Worm (Caenorhabditis elegans) whole organism, L1 larva: ENCODE results near the gene smg-3.

Experiments
- C04F5.9 ChIP-seq: sonication (generic microtip); optimal IDR thresholded peaks from 2 replicates; lab custom pipeline; 2016; ENCODE audit warnings: missing genetic modification characterization, missing compliant biosample characterization
- C16A3.4 ChIP-seq: fragments of 150-350 bp; optimal IDR thresholded peaks from 2 replicates; lab custom pipeline; 2014; ENCODE audit warnings: missing biosample characterization, missing genetic modification characterization
- aha-1 ChIP-seq: fragments of 150-350 bp; optimal IDR thresholded peaks from 2 replicates; lab custom pipeline; 2014; ENCODE audit warnings: missing biosample characterization, missing genetic modification characterization
- alr-1 ChIP-seq: fragments of 200-800 bp; sonication (Bioruptor generic); optimal IDR thresholded peaks from 2 replicates; lab custom pipeline; 2018; ENCODE audit warnings: borderline replicate concordance, mild to moderate bottlenecking, missing genetic modification characterization, missing compliant biosample characterization
- blmp-1 ChIP-seq: fragments of 150-350 bp; optimal IDR thresholded peaks from 2 replicates; lab custom pipeline; 2014; ENCODE audit warnings: missing biosample characterization, missing genetic modification characterization
- ceh-8 ChIP-seq: fragments of 200-800 bp; sonication (Bioruptor generic); optimal IDR thresholded peaks from 2 replicates; lab custom pipeline; 2018; ENCODE audit warnings: mild to moderate bottlenecking, missing genetic modification characterization, moderate library complexity, missing compliant biosample characterization
- efl-1 ChIP-seq, 4 experiments: fragments of 150-350 bp; optimal IDR thresholded peaks in 3 of 4; peaks in 1 of 4; 1 replicate in 1 of 4; 2 replicates in 3 of 4; lab custom pipeline; 2014; ENCODE audit warnings: missing biosample characterization in 2 of 4, missing genetic modification characterization in 2 of 4, missing genetic modification reagents in 2 of 4
- egl-13 ChIP-seq: sonication (generic microtip); optimal IDR thresholded peaks from 2 replicates; lab custom pipeline; 2016; ENCODE audit warnings: missing genotype, missing genetic modification reagents, missing genetic modification characterization, missing compliant biosample characterization
- egl-27 ChIP-seq, 2 experiments: fragments of 150-350 bp in 1 of 2; sonication (generic microtip); optimal IDR thresholded peaks; 3 replicates each; lab custom pipeline; 2017 to 2018; ENCODE audit warnings: missing biosample characterization in 2 of 2, missing genetic modification characterization in 2 of 2, missing genetic modification reagents in 2 of 2
- elt-2 ChIP-seq: sonication (generic microtip); optimal IDR thresholded peaks from 2 replicates; lab custom pipeline; 2016; ENCODE audit warnings: missing genetic modification characterization, mild to moderate bottlenecking, inconsistent platforms, missing compliant biosample characterization, missing genetic modification reagents
- fkh-4 ChIP-seq: sonication (generic microtip); optimal IDR thresholded peaks from 2 replicates; lab custom pipeline; 2016; ENCODE audit warnings: missing compliant biosample characterization, missing genetic modification characterization, borderline replicate concordance
- fkh-8 ChIP-seq: sonication (generic microtip); optimal IDR thresholded peaks from 2 replicates; lab custom pipeline; 2016; ENCODE audit warnings: mild to moderate bottlenecking, missing genetic modification characterization, missing compliant biosample characterization
- jun-1 ChIP-seq: fragments of 150-350 bp; optimal IDR thresholded peaks from 2 replicates; lab custom pipeline; 2014; ENCODE audit warnings: missing biosample characterization, missing genetic modification reagents, missing genetic modification characterization
- lin-14 ChIP-seq: fragments of 200-800 bp; sonication (Bioruptor generic); optimal IDR thresholded peaks from 2 replicates; lab custom pipeline; 2018; ENCODE audit warnings: mild to moderate bottlenecking, missing genetic modification characterization, moderate library complexity, missing compliant biosample characterization
- lin-39 ChIP-seq: fragments of 150-350 bp; optimal IDR thresholded peaks from 2 replicates; lab custom pipeline; 2014; ENCODE audit warnings: missing biosample characterization, missing genetic modification reagents, missing genetic modification characterization
- mab-9 ChIP-seq: fragments of 200-800 bp; sonication (Bioruptor generic); IDR thresholded peaks from 2 replicates; pipeline ENCODE4 v1.3.6; 2022; ENCODE audit warnings: missing genetic modification reagents, missing genetic modification characterization, missing compliant biosample characterization
- mdl-1 ChIP-seq, 2 experiments: fragments of 150-350 bp; optimal IDR thresholded peaks; 2 replicates each; lab custom pipeline; 2014 to 2017; ENCODE audit warnings: missing biosample characterization in 2 of 2, missing genetic modification characterization in 2 of 2, inconsistent platforms in 1 of 2
- mep-1 ChIP-seq: fragments of 150-350 bp; optimal IDR thresholded peaks from 2 replicates; lab custom pipeline; 2014; ENCODE audit warnings: missing biosample characterization, missing genetic modification characterization
- nhr-12 ChIP-seq: sonication (generic microtip); optimal IDR thresholded peaks from 2 replicates; lab custom pipeline; 2017; ENCODE audit warnings: missing biosample characterization, missing genetic modification characterization
- nhr-19 ChIP-seq: fragments of 200-800 bp; sonication (Bioruptor generic); conservative IDR thresholded peaks from 2 replicates; pipeline ENCODE4 v1.3.6; 2022; ENCODE audit warnings: missing genetic modification characterization, missing compliant biosample characterization
- nhr-77 ChIP-seq: fragments of 150-350 bp; optimal IDR thresholded peaks from 2 replicates; lab custom pipeline; 2014; ENCODE audit warnings: missing biosample characterization, missing genetic modification characterization
- nhr-84 ChIP-seq: sonication (generic microtip); optimal IDR thresholded peaks from 2 replicates; lab custom pipeline; 2017; ENCODE audit warnings: missing biosample characterization, missing genetic modification characterization
- nhr-90 ChIP-seq: sonication (generic microtip); optimal IDR thresholded peaks from 2 replicates; lab custom pipeline; 2016; ENCODE audit warnings: mild to moderate bottlenecking, missing genetic modification characterization, missing compliant biosample characterization; ENCODE audit not compliant: poor library complexity
- pag-3 ChIP-seq: sonication (generic microtip); optimal IDR thresholded peaks from 2 replicates; lab custom pipeline; 2017; ENCODE audit warnings: missing genetic modification characterization, mild to moderate bottlenecking, missing compliant biosample characterization, antibody characterized with exemption, borderline replicate concordance; ENCODE audit not compliant: insufficient read depth
- sup-37 ChIP-seq: fragments of 200-800 bp; sonication (Bioruptor generic); optimal IDR thresholded peaks from 2 replicates; lab custom pipeline; 2018; ENCODE audit warnings: mild to moderate bottlenecking, missing genetic modification characterization, missing compliant biosample characterization
- tbx-2 ChIP-seq: sonication (generic microtip); optimal IDR thresholded peaks from 2 replicates; lab custom pipeline; 2016; ENCODE audit warnings: missing genetic modification characterization, missing compliant biosample characterization
- unc-98 ChIP-seq: fragments of 200-800 bp; sonication (Bioruptor generic); IDR thresholded peaks from 2 replicates; pipeline ENCODE4 v1.3.6; 2022; ENCODE audit warnings: missing genetic modification characterization, missing compliant biosample characterization
- vab-15 ChIP-seq: sonication (generic microtip); optimal IDR thresholded peaks from 2 replicates; lab custom pipeline; 2017; ENCODE audit warnings: missing genotype, mild to moderate bottlenecking, missing genetic modification characterization, missing compliant biosample characterization
- zag-1 ChIP-seq: fragments of 150-350 bp; optimal IDR thresholded peaks from 2 replicates; lab custom pipeline; 2014; ENCODE audit warnings: missing biosample characterization, missing genetic modification characterization
- zip-4 ChIP-seq: fragments of 200-800 bp; sonication (Bioruptor generic); optimal IDR thresholded peaks from 2 replicates; lab custom pipeline; 2018; ENCODE audit warnings: mild to moderate bottlenecking, missing genetic modification characterization, moderate library complexity, missing compliant biosample characterization

Gene smg-3

DNA sequence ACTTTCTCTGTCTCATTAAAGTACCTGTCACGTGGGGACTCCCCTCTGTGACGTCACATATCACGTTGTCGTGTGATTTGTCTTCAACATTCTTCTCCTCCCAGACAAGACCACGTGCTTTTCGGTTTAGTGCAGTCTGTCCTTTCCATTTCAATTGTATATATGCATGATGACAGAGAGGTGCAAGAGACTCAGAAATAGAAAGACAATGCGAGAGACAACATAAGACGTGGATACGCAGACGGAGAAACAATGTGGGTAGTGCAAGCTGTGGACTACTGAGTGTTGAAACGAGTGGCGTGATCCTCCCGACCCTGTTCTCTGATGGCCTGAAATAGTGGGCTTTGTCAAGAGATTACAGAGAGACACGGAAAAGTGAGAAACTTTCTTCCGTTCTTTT, 36.1 kb downstream of the smg-3 start (continued):
- no peak for TF ChIP-seq zag-1 (tag; lab: Kevin White, UChicago)
- peak; percentile 84 for TF ChIP-seq vab-15 (tag; lab: Kevin White, UChicago)
- TF ChIP-seq alr-1 (tag; lab: Kevin White, UChicago) = no peak
- peak; percentile 82 for TF ChIP-seq ceh-8 (GFP tag; lab: Kevin White, UChicago)
- peak; percentile 32 to 100 for TF ChIP-seq mdl-1 (tag; optimal IDR thresholded peaks at IDR 0.05; lab: Kevin White, UChicago)
- peak; percentile 88 for TF ChIP-seq mab-9 (GFP tag; lab: Robert Waterston, UW)
- TF ChIP-seq efl-1 (optimal IDR thresholded peaks at IDR 0.05; lab: Kevin White, UChicago) = peak; percentile 85 to 89
- TF ChIP-seq efl-1 (GFP tag; optimal IDR thresholded peaks at IDR 0.05 in 1 of 2; lab: Kevin White, UChicago) = peak; percentile 72 to 97
- peak; percentile 97 for TF ChIP-seq tbx-2 (tag; lab: Kevin White, UChicago)

- TF ChIP-seq mep-1 (tag; lab: Kevin White, UChicago) (peak; percentile 14), fkh-4 (tag; lab: Kevin White, UChicago) (no peak), mdl-1 (tag; optimal IDR thresholded peaks at IDR 0.05; lab: Kevin White, UChicago) (peak in 1 of 2 experiments; percentile 9), blmp-1 (tag; lab: Kevin White, UChicago) (peak; percentile 31), nhr-90 (tag; lab: Kevin White, UChicago) (no peak), zip-4 (GFP tag; lab: Kevin White, UChicago) (no peak), lin-14 (GFP tag; lab: Kevin White, UChicago) (peak; percentile 56), C04F5.9 (no peak)
Measured at ce11 chrIV:6335908-6336307, 37.0 kb downstream of the smg-3 start, which contains the start of gene mif-4. Gene mif-4, minus strand, starts transcription at chrIV:6335994.

DNA sequence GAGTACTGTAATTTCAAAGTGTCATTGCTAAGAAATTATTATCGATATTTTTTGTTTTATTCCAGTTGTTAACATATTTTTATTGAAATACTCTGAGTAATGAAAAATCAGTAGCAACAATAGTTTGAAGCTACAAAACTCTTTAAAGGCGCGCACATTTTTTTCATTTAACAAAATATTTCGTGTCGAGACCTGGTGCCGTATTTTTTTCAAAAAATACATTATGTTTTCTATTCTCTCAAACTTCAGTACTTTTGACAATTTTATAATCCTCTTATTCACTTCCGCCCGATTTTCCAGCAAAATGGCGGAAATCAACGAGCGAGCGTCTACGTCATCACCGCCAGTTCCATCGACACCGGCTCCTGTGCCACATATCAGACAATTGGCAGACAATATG, 39.0 kb downstream of the smg-3 start, which contains the start of gene blos-2:
blos-2 (plus strand) TSS at position 301 of the 400 bp plus-strand sequence.
- TF ChIP-seq egl-13 (tag; lab: Kevin White, UChicago) = no peak
- 0 out of 2 replicates have a peak, but pooled peaks have one; percentile 5 for TF ChIP-seq nhr-19
- no peak for TF ChIP-seq lin-39 (tag; lab: Kevin White, UChicago)
- TF ChIP-seq egl-27 (tag; optimal IDR thresholded peaks at IDR 0.05; lab: Kevin White, UChicago) = no peak

- no peak for TF ChIP-seq pag-3 (tag; lab: Kevin White, UChicago)
- no peak for TF ChIP-seq fkh-8 (tag; lab: Kevin White, UChicago)
- no peak for TF ChIP-seq egl-13 (tag; lab: Kevin White, UChicago)
- TF ChIP-seq nhr-84 (tag; lab: Kevin White, UChicago) = no peak
- peak; percentile 12 for TF ChIP-seq elt-2 (tag; lab: Kevin White, UChicago)
- no peak for TF ChIP-seq zag-1 (tag; lab: Kevin White, UChicago)
- TF ChIP-seq aha-1 (tag; lab: Kevin White, UChicago) = no peak
- no peak for TF ChIP-seq unc-98 (GFP tag; lab: Robert Waterston, UW)
- TF ChIP-seq lin-14 (GFP tag; lab: Kevin White, UChicago) = peak; percentile 26
- no peak for TF ChIP-seq C16A3.4 (tag; lab: Kevin White, UChicago)
- no peak for TF ChIP-seq mab-9 (GFP tag; lab: Robert Waterston, UW)
- TF ChIP-seq nhr-77 (tag; lab: Kevin White, UChicago) = no peak
Measured at ce11 chrIV:6330790-6331189, 42.1 kb downstream of the smg-3 start.

- TF ChIP-seq jun-1 (tag; lab: Kevin White, UChicago) (no peak), sup-37 (GFP tag; lab: Kevin White, UChicago) (no peak), nhr-12 (tag; lab: Kevin White, UChicago) (no peak), efl-1 (optimal IDR thresholded peaks at IDR 0.05; lab: Kevin White, UChicago) (no peak), efl-1 (GFP tag; optimal IDR thresholded peaks at IDR 0.05 in 1 of 2; lab: Kevin White, UChicago) (peak in 1 of 2 experiments; percentile 65)
- TF ChIP-seq, all 84 proteins: peak for 1
Measured at ce11 chrIV:6329339-6329738, 43.6 kb downstream of the smg-3 start, which contains the start of gene seu-1. Gene seu-1, plus strand, starts transcription at chrIV:6329639.
